Worm (Caenorhabditis elegans): ENCODE measurements around the gene mam-4.

DNA sequence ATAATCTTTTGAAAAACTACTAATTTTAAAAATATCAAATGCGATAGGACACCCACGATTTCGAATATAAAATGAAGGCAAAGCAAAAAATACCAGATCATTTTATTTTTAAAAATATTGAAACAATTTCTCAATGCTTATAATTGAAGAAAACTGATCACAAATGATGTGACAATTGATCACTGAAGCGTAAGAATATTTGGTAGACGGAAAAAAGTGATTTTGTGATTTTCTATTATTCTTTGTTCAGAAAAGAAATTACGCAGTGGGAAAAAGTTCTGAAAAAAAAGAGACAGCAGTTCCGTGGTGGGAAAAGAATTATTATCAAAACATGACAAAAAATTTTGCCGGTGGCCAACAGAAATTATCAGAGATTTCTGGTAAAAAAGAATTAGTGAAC is 50.7 kb downstream of the mam-4 start, which contains the start of gene T03F7.5:
- TF ChIP-seq ama-1 (optimal IDR thresholded peaks at IDR 0.05), result no peak
- no peak for TF ChIP-seq unc-3 (GFP tag; conservative IDR thresholded peaks at IDR 0.05)
- TF ChIP-seq unc-3 (tag; optimal IDR thresholded peaks at IDR 0.05), result no peak
- TF ChIP-seq pag-3 (tag; optimal IDR thresholded peaks at IDR 0.05; ENCODE audit: borderline replicate concordance), result no peak
- no peak for TF ChIP-seq fkh-10 (GFP tag; optimal IDR thresholded peaks at IDR 0.05)
- TF ChIP-seq ahr-1 (tag; optimal IDR thresholded peaks at IDR 0.05), result no peak
- no peak for TF ChIP-seq pha-4 (tag; optimal IDR thresholded peaks at IDR 0.05)
- TF ChIP-seq unc-55 (GFP tag; optimal IDR thresholded peaks at IDR 0.05), result no peak
- TF ChIP-seq pros-1 (tag; optimal IDR thresholded peaks at IDR 0.05), result no peak
- no peak for TF ChIP-seq hlh-30 (tag; optimal IDR thresholded peaks at IDR 0.05; ENCODE audit: insufficient read depth)

All from whole organism, late embryonic.